Fruit fly (Drosophila melanogaster) whole organism, prepupa: ENCODE measurements around the gene CG31661.

Experiments
- CG10669 ChIP-seq: fragments of 200-800 bp; sonication (Bioruptor generic); optimal IDR thresholded peaks from 3 replicates; lab custom pipeline; 2018; ENCODE audit warnings: missing biosample characterization, mild to moderate bottlenecking, missing genetic modification characterization, moderate library complexity
- CG11902 ChIP-seq: fragments of 200-800 bp; sonication (Bioruptor generic); optimal IDR thresholded peaks from 3 replicates; lab custom pipeline; 2016; ENCODE audit warnings: missing biosample characterization, missing genetic modification characterization

- TF ChIP-seq CG11902 (GFP tag; lab: Kevin White, UChicago) (peak; percentile 28), CG10669 (peak; percentile 38)
Observed at dm6 chr2L:1473427-1473826, 23.6 kb upstream of the CG31661 start.
